Fruit fly (Drosophila melanogaster) whole organism, wandering third instar larva: Measurements from ENCODE around the gene CG18809.

Source experiments
- Dfd ChIP-seq: fragments of >200 bp; optimal IDR thresholded peaks from 2 replicates; lab custom pipeline; 2017; ENCODE audit warnings: missing biosample characterization, missing genetic modification characterization
- dmrt93B ChIP-seq: fragments of 200-800 bp; sonication (Bioruptor generic); optimal IDR thresholded peaks from 2 replicates; lab custom pipeline; 2018; ENCODE audit warnings: missing biosample characterization, mild to moderate bottlenecking, missing genetic modification characterization
- fru ChIP-seq: fragments of 200-800 bp; sonication (Bioruptor generic); optimal IDR thresholded peaks from 3 replicates; lab custom pipeline; 2016; ENCODE audit warnings: missing biosample characterization, mild to moderate bottlenecking, missing genetic modification characterization
- tai ChIP-seq: sonication (Bioruptor generic); optimal IDR thresholded peaks from 2 replicates; lab custom pipeline; 2016; ENCODE audit warnings: missing biosample characterization, missing genetic modification characterization

dm6 chrX:19717041-19717440 is 27.1 kb downstream of the CG18809 start:
- TF ChIP-seq fru (GFP tag; lab: Kevin White, UChicago) (no peak), dmrt93B (GFP tag; lab: Kevin White, UChicago) (no peak), Dfd (GFP tag; lab: Kevin White, UChicago) (no peak), tai (GFP tag; lab: Kevin White, UChicago) (no peak)
